Worm (Caenorhabditis elegans) whole organism, L4/young adult: ENCODE measurements around the gene sri-38.

Experiments used
- W03F9.2 ChIP-seq: fragments of 150-350 bp; optimal IDR thresholded peaks from 2 replicates; lab custom pipeline; 2014; ENCODE audit warnings: missing biosample characterization, missing genetic modification characterization
- dao-5 ChIP-seq: sonication (generic microtip); optimal IDR thresholded peaks from 2 replicates; lab custom pipeline; 2016; ENCODE audit warnings: missing genotype, missing genetic modification characterization, moderate library complexity, missing compliant biosample characterization
- him-1 ChIP-seq: sonication (generic microtip); optimal IDR thresholded peaks from 2 replicates; lab custom pipeline; 2016; ENCODE audit warnings: missing genotype, missing genetic modification reagents, missing genetic modification characterization, missing compliant biosample characterization

ce11 chrII:2563973-2564372 is 46.7 kb upstream of the sri-38 start, which contains the start of gene nep-18:
- TF ChIP-seq him-1 (tag; lab: Kevin White, UChicago) (no peak), W03F9.2 (tag; lab: Kevin White, UChicago) (no peak), dao-5 (tag; lab: Kevin White, UChicago) (no peak)
